Fruit fly (Drosophila melanogaster): ENCODE results near the gene CG7059.

The CG7059 gene

DNA sequence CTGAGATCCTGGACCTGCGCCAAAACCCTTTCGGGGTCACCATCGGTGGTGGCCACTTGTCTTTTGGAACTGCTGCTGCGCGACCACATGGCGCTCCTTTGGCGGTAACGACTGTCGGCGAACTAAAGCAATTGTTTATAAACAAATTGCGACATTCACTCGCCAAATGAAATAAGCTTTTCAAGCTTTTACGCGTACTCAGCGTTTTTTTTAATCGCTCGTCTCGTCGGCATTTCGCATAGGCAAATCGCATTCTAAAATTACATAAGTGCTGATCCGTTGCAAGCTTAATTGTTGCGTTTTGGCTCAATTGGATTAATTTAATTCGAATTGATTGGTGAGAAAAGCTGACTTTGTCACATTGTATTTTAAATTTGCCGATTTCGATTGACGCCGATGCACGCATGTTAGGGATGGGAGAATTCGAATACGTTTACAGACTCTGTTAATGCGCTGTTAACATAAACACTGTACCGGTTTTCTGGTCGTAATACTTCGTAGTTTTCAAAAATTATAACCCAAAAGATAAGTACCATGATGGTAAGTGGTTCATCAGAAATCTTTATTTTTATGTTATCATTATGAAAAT is 35.1 kb downstream of the CG7059 start, which contains the start of gene pinta:
TSS of gene pinta (minus strand) at position 328 of the 589 bp plus-strand sequence.
- TF ChIP-seq CG10565 (GFP tag; optimal IDR thresholded peaks at IDR 0.05) (no peak), danr (GFP tag; IDR thresholded peaks at IDR 0.05) (no peak), Dp (GFP tag; optimal IDR thresholded peaks at IDR 0.05) (peak; percentile 21), CG3281 (GFP tag; optimal IDR thresholded peaks at IDR 0.05) (no peak), CG34224 (GFP tag; IDR thresholded peaks at IDR 0.05; ENCODE audit: partially characterized antibody) (no peak), CG1603 (tag; optimal IDR thresholded peaks at IDR 0.05) (no peak), NC2β (GFP tag; optimal IDR thresholded peaks at IDR 0.05) (no peak), BEAF-32 (GFP tag; optimal IDR thresholded peaks at IDR 0.05) (peak; percentile 37), run (tag; optimal IDR thresholded peaks at IDR 0.05) (no peak), Lhr (GFP tag; optimal IDR thresholded peaks at IDR 0.05) (no peak), ara (GFP tag; IDR thresholded peaks at IDR 0.05) (no peak), CG11504 (tag; optimal IDR thresholded peaks at IDR 0.05) (peak; percentile 93), nerfin-1 (tag; optimal IDR thresholded peaks at IDR 0.05) (no peak), Mad (GFP tag; optimal IDR thresholded peaks at IDR 0.05) (no peak), en (GFP tag; optimal IDR thresholded peaks at IDR 0.05) (no peak), Dll (GFP tag; IDR thresholded peaks at IDR 0.05; ENCODE audit: partially characterized antibody) (0 out of 4 replicates have a peak, but pooled peaks have one; percentile 29), Antp (GFP tag; optimal IDR thresholded peaks at IDR 0.05) (no peak), Oaz (GFP tag; IDR thresholded peaks at IDR 0.05) (no peak), CG8388 (GFP tag; optimal IDR thresholded peaks at IDR 0.05) (no peak), h (optimal IDR thresholded peaks at IDR 0.05) (no peak), crc (GFP tag; optimal IDR thresholded peaks at IDR 0.05) (no peak), D (optimal IDR thresholded peaks at IDR 0.05) (no peak), D (GFP tag; optimal IDR thresholded peaks at IDR 0.05) (no peak), sob (GFP tag; IDR thresholded peaks at IDR 0.05) (no peak), ato (GFP tag; IDR thresholded peaks at IDR 0.05; ENCODE audit: partially characterized antibody) (no peak), ken (GFP tag; IDR thresholded peaks at IDR 0.05) (no peak), CG8944 (GFP tag; optimal IDR thresholded peaks at IDR 0.05) (no peak), CG8924 (tag; optimal IDR thresholded peaks at IDR 0.05) (peak; percentile 39), CG13775 (GFP tag; optimal IDR thresholded peaks at IDR 0.05) (no peak), CG4404 (GFP tag; IDR thresholded peaks at IDR 0.05) (no peak), fd96Cb (tag; optimal IDR thresholded peaks at IDR 0.05) (no peak), CG31388 (GFP tag; optimal IDR thresholded peaks at IDR 0.05) (no peak), Sry-β (GFP tag; optimal IDR thresholded peaks at IDR 0.05) (no peak), HHEX (GFP tag; optimal IDR thresholded peaks at IDR 0.05) (no peak), CG7372 (GFP tag; IDR thresholded peaks at IDR 0.05) (no peak), CG33557 (GFP tag; optimal IDR thresholded peaks at IDR 0.05) (no peak), org-1 (GFP tag; optimal IDR thresholded peaks at IDR 0.05) (no peak), CG10267 (tag; optimal IDR thresholded peaks at IDR 0.05) (no peak), Atf6 (GFP tag; IDR thresholded peaks at IDR 0.05) (no peak), CG18619 (GFP tag; optimal IDR thresholded peaks at IDR 0.05) (no peak), Dek (tag; optimal IDR thresholded peaks at IDR 0.05) (no peak), Hand (GFP tag; optimal IDR thresholded peaks at IDR 0.05) (no peak), CG8089 (GFP tag; optimal IDR thresholded peaks at IDR 0.05) (no peak), Nf-YA (GFP tag; IDR thresholded peaks at IDR 0.05) (no peak), HLH54F (GFP tag; optimal IDR thresholded peaks at IDR 0.05) (no peak), hbn (GFP tag; IDR thresholded peaks at IDR 0.05; ENCODE audit: partially characterized antibody) (0 out of 2 replicates have a peak, but pooled peaks have one; percentile 13), CG34376 (GFP tag; optimal IDR thresholded peaks at IDR 0.05) (no peak), fd102C (GFP tag; optimal IDR thresholded peaks at IDR 0.05) (no peak), Optix (GFP tag; IDR thresholded peaks at IDR 0.05) (no peak), Sox102F (GFP tag; optimal IDR thresholded peaks at IDR 0.05) (no peak), ems (GFP tag; optimal IDR thresholded peaks at IDR 0.05) (no peak)
